Fruit fly (Drosophila melanogaster) whole organism, embryonic: ENCODE results near the gene vsg.

Source experiments
- Adf1 ChIP-seq: fragments of 200-800 bp; sonication (Bioruptor generic); IDR thresholded peaks from 2 replicates; pipeline ENCODE4 v1.3.6; 2022; ENCODE audit warnings: missing biosample characterization, missing genetic modification characterization
- Awh ChIP-seq: fragments of 200-800 bp; sonication (Bioruptor generic); IDR thresholded peaks from 2 replicates; pipeline ENCODE4, ENCODE4 v1.3.6; 2022; ENCODE audit warnings: missing biosample characterization, missing genetic modification characterization
- Bgb ChIP-seq: fragments of 200-800 bp; sonication (Bioruptor generic); IDR thresholded peaks from 2 replicates; pipeline ENCODE4 v1.3.6; 2022; ENCODE audit warnings: missing biosample characterization, missing genetic modification characterization; ENCODE audit not compliant: partially characterized antibody
- Blimp-1 ChIP-seq: fragments of 200-800 bp; sonication (Bioruptor generic); optimal IDR thresholded peaks from 3 replicates; lab custom pipeline; 2018; ENCODE audit warnings: missing biosample characterization, missing genetic modification characterization, mild to moderate bottlenecking, moderate library complexity, missing genetic modification reagents
- CG10274 ChIP-seq: fragments of 200-800 bp; sonication (Bioruptor generic); optimal IDR thresholded peaks from 3 replicates; lab custom pipeline; 2017; ENCODE audit warnings: missing biosample characterization, mild to moderate bottlenecking, missing genetic modification characterization
- CG10543 ChIP-seq: fragments of 200-800 bp; sonication (Bioruptor generic); optimal IDR thresholded peaks from 3 replicates; lab custom pipeline; 2017; ENCODE audit warnings: missing biosample characterization, mild to moderate bottlenecking, missing genetic modification characterization, moderate library complexity
- CG11085 ChIP-seq: fragments of 200-800 bp; sonication (Bioruptor generic); IDR thresholded peaks from 2 replicates; pipeline ENCODE4 v1.3.6; 2022; ENCODE audit warnings: missing biosample characterization, missing genetic modification characterization
- CG12219 ChIP-seq: fragments of 200-800 bp; sonication (Bioruptor generic); optimal IDR thresholded peaks from 3 replicates; lab custom pipeline; 2018; ENCODE audit warnings: missing biosample characterization, mild to moderate bottlenecking, missing genetic modification characterization
- CG12769 ChIP-seq: fragments of 200-800 bp; sonication (Bioruptor generic); optimal IDR thresholded peaks from 2 replicates; lab custom pipeline; 2019; ENCODE audit warnings: missing biosample characterization, mild to moderate bottlenecking, missing genetic modification characterization, moderate library complexity
- CG13287 ChIP-seq: fragments of 200-800 bp; sonication (Bioruptor generic); IDR thresholded peaks from 2 replicates; pipeline ENCODE4 v1.3.6; 2022; ENCODE audit warnings: missing biosample characterization, missing genetic modification characterization; ENCODE audit not compliant: partially characterized antibody
- CG1647 ChIP-seq: fragments of 200-800 bp; sonication (Bioruptor generic); optimal IDR thresholded peaks from 3 replicates; lab custom pipeline; 2016; ENCODE audit warnings: missing biosample characterization, missing genetic modification characterization
- CG18599 ChIP-seq: fragments of 200-800 bp; sonication (Bioruptor generic); optimal IDR thresholded peaks from 3 replicates; lab custom pipeline; 2017; ENCODE audit warnings: missing biosample characterization, missing genetic modification characterization, mild to moderate bottlenecking, moderate library complexity, missing genetic modification reagents
- CG31441 ChIP-seq: fragments of 200-800 bp; sonication (Bioruptor generic); IDR thresholded peaks from 2 replicates; pipeline ENCODE4 v1.3.6; 2022; ENCODE audit warnings: missing biosample characterization, missing genetic modification characterization
- CG3163 ChIP-seq: fragments of 200-800 bp; sonication (Bioruptor generic); optimal IDR thresholded peaks from 3 replicates; lab custom pipeline; 2016; ENCODE audit warnings: missing biosample characterization, missing genetic modification characterization
- CG3407 ChIP-seq: fragments of 200-800 bp; sonication (Bioruptor generic); optimal IDR thresholded peaks from 2 replicates; lab custom pipeline; 2018; ENCODE audit warnings: missing biosample characterization, mild to moderate bottlenecking, missing genetic modification characterization
- CG4360 ChIP-seq: fragments of 200-800 bp; sonication (Bioruptor generic); IDR thresholded peaks from 2 replicates; pipeline ENCODE4 v1.3.6; 2022; ENCODE audit warnings: missing biosample characterization, missing genetic modification characterization
- CG4707 ChIP-seq: fragments of 200-800 bp; sonication (Bioruptor generic); optimal IDR thresholded peaks from 2 replicates; lab custom pipeline; 2018; ENCODE audit warnings: missing biosample characterization, mild to moderate bottlenecking, missing genetic modification characterization, moderate library complexity
- CG4730 ChIP-seq: fragments of 200-800 bp; sonication (Bioruptor generic); IDR thresholded peaks from 2 replicates; pipeline ENCODE4 v1.3.6; 2022; ENCODE audit warnings: missing biosample characterization, missing genetic modification characterization
- CG4820 ChIP-seq: fragments of 200-800 bp; sonication (Bioruptor generic); optimal IDR thresholded peaks from 3 replicates; lab custom pipeline; 2016; ENCODE audit warnings: missing biosample characterization, missing genetic modification characterization
- CG6791 ChIP-seq: fragments of 200-800 bp; sonication (Bioruptor generic); IDR thresholded peaks from 3 replicates; pipeline ENCODE4 v1.3.6; 2022; ENCODE audit warnings: missing biosample characterization, missing genetic modification characterization; ENCODE audit not compliant: partially characterized antibody
- CG9437 ChIP-seq: fragments of 200-800 bp; sonication (Bioruptor generic); optimal IDR thresholded peaks from 2 replicates; lab custom pipeline; 2018; ENCODE audit warnings: missing biosample characterization, mild to moderate bottlenecking, missing genetic modification characterization
- CkIIα-i1 ChIP-seq: fragments of 200-800 bp; sonication (Bioruptor generic); IDR thresholded peaks from 2 replicates; pipeline ENCODE4 v1.3.6; 2022; ENCODE audit warnings: missing biosample characterization, missing genetic modification characterization
- Gsc ChIP-seq: fragments of 200-800 bp; sonication (Bioruptor generic); IDR thresholded peaks from 2 replicates; pipeline ENCODE4 v1.3.6; 2022; ENCODE audit warnings: missing biosample characterization, missing genetic modification characterization
- Hey ChIP-seq: fragments of 200-800 bp; sonication (Bioruptor generic); optimal IDR thresholded peaks from 3 replicates; lab custom pipeline; 2018; ENCODE audit warnings: missing biosample characterization, mild to moderate bottlenecking, missing genetic modification characterization
- Hr3 ChIP-seq: fragments of 200-800 bp; sonication (Bioruptor generic); optimal IDR thresholded peaks from 3 replicates; lab custom pipeline; 2016; ENCODE audit warnings: missing biosample characterization, missing genetic modification characterization
- MTF-1 ChIP-seq: fragments of 200-800 bp; sonication (Bioruptor generic); optimal IDR thresholded peaks from 2 replicates; lab custom pipeline; 2018; ENCODE audit warnings: missing biosample characterization, mild to moderate bottlenecking, missing genetic modification characterization, borderline replicate concordance
- Meics ChIP-seq: fragments of 200-800 bp; sonication (Bioruptor generic); optimal IDR thresholded peaks from 2 replicates; lab custom pipeline; 2017; ENCODE audit warnings: missing biosample characterization, mild to moderate bottlenecking, missing genetic modification characterization
- Pdp1 ChIP-seq, 2 experiments: fragments of 200-800 bp; sonication (Bioruptor generic); optimal IDR thresholded peaks; 3 replicates each; lab custom pipeline; 2016; ENCODE audit warnings: missing biosample characterization in 2 of 2, missing genetic modification characterization in 2 of 2, mild to moderate bottlenecking in 1 of 2, moderate library complexity in 1 of 2
- Scr ChIP-seq: fragments of 200-800 bp; sonication (Bioruptor generic); IDR thresholded peaks from 2 replicates; pipeline ENCODE4 v1.3.6; 2022; ENCODE audit warnings: missing biosample characterization, missing genetic modification characterization; ENCODE audit not compliant: partially characterized antibody
- Xrp1 ChIP-seq: fragments of 200-800 bp; sonication (Bioruptor generic); IDR thresholded peaks from 2 replicates; pipeline ENCODE4 v1.3.6; 2022; ENCODE audit warnings: missing biosample characterization, missing genetic modification characterization
- abd-A ChIP-seq: fragments of 200-800 bp; sonication (Bioruptor generic); optimal IDR thresholded peaks from 3 replicates; lab custom pipeline; 2019; ENCODE audit warnings: missing biosample characterization, mild to moderate bottlenecking, missing genetic modification characterization, moderate library complexity
- ara ChIP-seq: fragments of 200-800 bp; sonication (Bioruptor generic); IDR thresholded peaks from 2 replicates; pipeline ENCODE4 v1.3.6; 2022; ENCODE audit warnings: missing biosample characterization, missing genetic modification characterization
- chif ChIP-seq, 2 experiments: fragments of 200-800 bp; sonication (Bioruptor generic); optimal IDR thresholded peaks; 3 replicates each; lab custom pipeline; 2016; ENCODE audit warnings: missing biosample characterization in 2 of 2, missing genetic modification characterization in 2 of 2
- chinmo ChIP-seq: fragments of 200-800 bp; sonication (Bioruptor generic); IDR thresholded peaks from 4 replicates; pipeline ENCODE4 v1.3.6; 2022; ENCODE audit warnings: missing biosample characterization, missing genetic modification characterization; ENCODE audit not compliant: partially characterized antibody
- dan ChIP-seq: fragments of 200-800 bp; sonication (Bioruptor generic); IDR thresholded peaks from 2 replicates; pipeline ENCODE4 v1.3.6; 2022; ENCODE audit warnings: missing biosample characterization, missing genetic modification characterization
- gfzf ChIP-seq: fragments of 200-800 bp; sonication (Bioruptor generic); optimal IDR thresholded peaks from 2 replicates; lab custom pipeline; 2016; ENCODE audit warnings: missing biosample characterization, mild to moderate bottlenecking, missing genetic modification characterization, moderate library complexity
- hbn ChIP-seq: fragments of 200-800 bp; sonication (Bioruptor generic); IDR thresholded peaks from 2 replicates; pipeline ENCODE4 v1.3.6; 2022; ENCODE audit warnings: missing biosample characterization, missing genetic modification characterization; ENCODE audit not compliant: partially characterized antibody
- kah ChIP-seq: fragments of 200-800 bp; sonication (Bioruptor generic); optimal IDR thresholded peaks from 2 replicates; lab custom pipeline; 2018; ENCODE audit warnings: missing biosample characterization, mild to moderate bottlenecking, missing genetic modification characterization
- ken ChIP-seq: fragments of 200-800 bp; sonication (Bioruptor generic); IDR thresholded peaks from 3 replicates; pipeline ENCODE4 v1.3.6; 2022; ENCODE audit warnings: missing biosample characterization, missing genetic modification characterization
- nmo ChIP-seq: fragments of 200-800 bp; sonication (Bioruptor generic); optimal IDR thresholded peaks from 2 replicates; lab custom pipeline; 2018; ENCODE audit warnings: missing biosample characterization, mild to moderate bottlenecking, missing genetic modification characterization, moderate library complexity
- odd ChIP-seq: fragments of 200-800 bp; sonication (Bioruptor generic); optimal IDR thresholded peaks from 2 replicates; lab custom pipeline; 2017; ENCODE audit warnings: missing biosample characterization, mild to moderate bottlenecking, missing genetic modification characterization
- otp ChIP-seq: fragments of 200-800 bp; sonication (Bioruptor generic); IDR thresholded peaks from 3 replicates; pipeline ENCODE4, ENCODE4 v1.3.6; 2022; ENCODE audit warnings: missing biosample characterization, missing genetic modification characterization
- pan ChIP-seq, 4 experiments: fragments of >200 bp in 3 of 4; fragments of 200-800 bp in 1 of 4; sonication (Bioruptor generic) in 1 of 4; optimal IDR thresholded peaks in 3 of 4; IDR thresholded peaks in 1 of 4; 2 replicates each; pipeline versions ENCODE4 v1.3.6 to Lab custom; 2017 to 2022; ENCODE audit warnings: missing biosample characterization in 2 of 4, missing genetic modification characterization in 2 of 4, mixed read lengths in 1 of 4
- sim ChIP-seq: fragments of 200-800 bp; sonication (Bioruptor generic); IDR thresholded peaks from 2 replicates; pipeline ENCODE4 v1.3.6; 2022; ENCODE audit warnings: missing biosample characterization, missing genetic modification characterization
- sna ChIP-seq: fragments of 200-800 bp; sonication (Bioruptor generic); IDR thresholded peaks from 2 replicates; pipeline ENCODE4 v1.3.6; 2022; ENCODE audit warnings: missing biosample characterization, missing genetic modification characterization; ENCODE audit not compliant: partially characterized antibody
- trem ChIP-seq: fragments of 200-800 bp; optimal IDR thresholded peaks from 3 replicates; lab custom pipeline; 2019; ENCODE audit warnings: missing biosample characterization, mild to moderate bottlenecking, missing genetic modification characterization, moderate library complexity
- z ChIP-seq: fragments of 200-800 bp; sonication (Bioruptor generic); IDR thresholded peaks from 3 replicates; pipeline ENCODE4 v1.3.6; 2022; ENCODE audit warnings: missing biosample characterization, missing genetic modification characterization
- zen2 ChIP-seq: fragments of 200-800 bp; sonication (Bioruptor generic); IDR thresholded peaks from 3 replicates; pipeline ENCODE4 v1.3.6; 2022; ENCODE audit warnings: missing biosample characterization, missing genetic modification characterization; ENCODE audit not compliant: partially characterized antibody

The vsg gene

DNA sequence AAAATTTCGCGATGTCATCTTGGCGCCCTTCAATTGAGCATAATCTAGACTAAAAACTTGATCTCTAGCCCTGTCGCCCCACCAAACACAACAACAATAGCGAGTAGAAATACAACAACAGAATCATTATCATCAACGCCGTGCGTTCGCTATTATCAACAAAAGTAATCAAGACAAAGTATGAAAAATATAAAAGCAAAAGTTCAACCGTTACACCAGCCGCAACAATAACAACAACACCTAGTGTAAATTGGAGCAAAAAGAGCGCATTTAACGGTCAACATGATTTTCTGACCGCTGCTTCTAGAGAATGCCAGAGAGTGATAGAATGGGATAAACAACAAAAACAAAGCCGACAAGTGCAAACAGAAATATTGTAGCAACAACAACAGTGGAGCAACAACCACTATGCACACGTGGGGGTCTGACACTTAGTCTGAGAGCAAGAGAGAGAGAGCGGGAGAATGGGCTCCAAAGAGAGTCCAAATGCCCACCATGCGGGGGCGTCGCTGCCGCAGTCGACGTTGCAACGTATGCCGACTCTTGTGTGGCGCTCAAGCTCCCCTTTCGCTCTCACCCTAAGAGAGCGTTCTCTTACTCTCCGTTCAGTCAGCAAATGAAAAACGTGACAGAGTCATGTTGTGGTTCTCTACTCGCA lies 21.8 kb upstream of the vsg start (continued):
- TF ChIP-seq Blimp-1 (GFP tag; lab: Kevin White, UChicago) (peak; percentile 70), hbn (GFP tag; lab: Robert Waterston, UW) (peak; percentile 64), Scr (no peak), CG9437 (no peak), Bgb (GFP tag; lab: Robert Waterston, UW) (peak; percentile 25; the same call in 1 of the 2 replicates), Hr3 (GFP tag; lab: Kevin White, UChicago) (no peak), gfzf (GFP tag; lab: Kevin White, UChicago) (no peak), Xrp1 (GFP tag; lab: Robert Waterston, UW) (peak; percentile 7; the same call in 1 of the 2 replicates), CG4820 (GFP tag; lab: Kevin White, UChicago) (no peak), ken (GFP tag; lab: Robert Waterston, UW) (no peak), abd-A (peak; percentile 8), MTF-1 (GFP tag; lab: Kevin White, UChicago) (no peak), otp (GFP tag; lab: Robert Waterston, UW) (no peak), CkIIα-i1 (no peak), z (GFP tag; lab: Robert Waterston, UW) (0 out of 3 replicates have a peak, but pooled peaks have one; percentile 33), chinmo (GFP tag; lab: Robert Waterston, UW) (peak; percentile 99; the same call in 3 of the 4 replicates), Pdp1 (GFP tag; optimal IDR thresholded peaks at IDR 0.05; lab: Kevin White, UChicago) (peak in 1 of 2 experiments; percentile 23), CG10543 (GFP tag; lab: Kevin White, UChicago) (no peak), nmo (GFP tag; lab: Kevin White, UChicago) (no peak), zen2 (GFP tag; lab: Robert Waterston, UW) (peak; percentile 84), CG3407 (peak; percentile 7), sna (peak; percentile 77), chif (GFP tag; optimal IDR thresholded peaks at IDR 0.05; lab: Kevin White, UChicago) (no peak), CG6791 (GFP tag; lab: Robert Waterston, UW) (no peak), kah (GFP tag; lab: Kevin White, UChicago) (peak; percentile 99), CG10274 (GFP tag; lab: Kevin White, UChicago) (no peak), CG12769 (peak; percentile 48), CG12219 (GFP tag; lab: Kevin White, UChicago) (peak; percentile 14), CG13287 (GFP tag; lab: Robert Waterston, UW) (peak; percentile 43; the same call in 1 of the 2 replicates), pan (optimal IDR thresholded peaks at IDR 0.05; lab: Kevin White, UChicago) (no peak), pan (GFP tag; optimal IDR thresholded peaks at IDR 0.05 in 1 of 2, IDR thresholded peaks at IDR 0.05 in 1 of 2) (no peak), CG31441 (GFP tag; lab: Robert Waterston, UW) (no peak), ara (GFP tag; lab: Robert Waterston, UW) (0 out of 2 replicates have a peak, but pooled peaks have one; percentile 19), odd (GFP tag; lab: Kevin White, UChicago) (no peak), CG1647 (GFP tag; lab: Kevin White, UChicago) (no peak), sim (GFP tag; lab: Robert Waterston, UW) (no peak), Gsc (GFP tag; lab: Robert Waterston, UW) (no peak), Meics (GFP tag; lab: Kevin White, UChicago) (no peak), CG4360 (GFP tag; lab: Robert Waterston, UW) (peak; percentile 98), Awh (GFP tag; lab: Robert Waterston, UW) (peak; percentile 63), CG4730 (GFP tag; lab: Robert Waterston, UW) (no peak), CG11085 (GFP tag; lab: Robert Waterston, UW) (no peak), trem (no peak), dan (GFP tag; lab: Robert Waterston, UW) (no peak), CG3163 (peak; percentile 98), Hey (tag; lab: Kevin White, UChicago) (no peak), CG4707 (GFP tag; lab: Kevin White, UChicago) (no peak), CG18599 (GFP tag; lab: Kevin White, UChicago) (no peak), Adf1 (GFP tag; lab: Robert Waterston, UW) (peak; percentile 95)
